Worm (Caenorhabditis elegans) whole organism, L3 larva: ENCODE measurements around the gene C49C3.7.

Experiments used
- ama-1 ChIP-seq: fragments of 150-350 bp; optimal IDR thresholded peaks from 2 replicates; lab custom pipeline; 2018
- elt-1 ChIP-seq: fragments of 150-350 bp; optimal IDR thresholded peaks from 2 replicates; lab custom pipeline; 2014; ENCODE audit warnings: missing biosample characterization, missing genetic modification characterization
- nhr-11 ChIP-seq: fragments of 150-350 bp; optimal IDR thresholded peaks from 2 replicates; lab custom pipeline; 2014; ENCODE audit warnings: missing biosample characterization, missing genetic modification characterization
- nhr-77 ChIP-seq: fragments of 150-350 bp; optimal IDR thresholded peaks from 2 replicates; lab custom pipeline; 2014; ENCODE audit warnings: missing biosample characterization, missing genetic modification characterization
- snpc-4 ChIP-seq: fragments of 150-350 bp; optimal IDR thresholded peaks from 2 replicates; lab custom pipeline; 2014; ENCODE audit warnings: missing biosample characterization, missing genetic modification characterization

- no peak for TF ChIP-seq snpc-4 (tag; lab: Kevin White, UChicago)
- no peak for TF ChIP-seq ama-1 (lab: Kevin White, UChicago)
- no peak for TF ChIP-seq elt-1 (tag; lab: Kevin White, UChicago)
- TF ChIP-seq nhr-11 (tag; lab: Kevin White, UChicago) = no peak
- TF ChIP-seq nhr-77 (tag; lab: Kevin White, UChicago) = no peak
Measured at ce11 chrIV:17332261-17332660, at the start of gene C49C3.7.
